Fruit fly (Drosophila melanogaster) whole organism, prepupa: ENCODE data around the gene CG45049.
A peak's percentile ranks its signal among the peaks of the same experiment; 100 is the strongest.

Source experiments
- Blimp-1 ChIP-seq: fragments of 200-800 bp; sonication (Bioruptor generic); optimal IDR thresholded peaks from 3 replicates; lab custom pipeline; 2017; ENCODE audit warnings: missing biosample characterization, missing genetic modification characterization, mild to moderate bottlenecking, moderate library complexity, missing genetic modification reagents
- CG10631 ChIP-seq: fragments of 200-800 bp; sonication (Bioruptor generic); optimal IDR thresholded peaks from 2 replicates; lab custom pipeline; 2016; ENCODE audit warnings: missing biosample characterization, missing genetic modification characterization
- CG10669 ChIP-seq: fragments of 200-800 bp; sonication (Bioruptor generic); optimal IDR thresholded peaks from 3 replicates; lab custom pipeline; 2018; ENCODE audit warnings: missing biosample characterization, mild to moderate bottlenecking, missing genetic modification characterization, moderate library complexity
- CG11294 ChIP-seq: fragments of 200-800 bp; sonication (Bioruptor generic); IDR thresholded peaks from 2 replicates; pipeline ENCODE4 v1.3.6; 2022; ENCODE audit warnings: missing biosample characterization, missing genetic modification characterization
- CG11762 ChIP-seq: fragments of 200-800 bp; sonication (Bioruptor generic); optimal IDR thresholded peaks from 3 replicates; lab custom pipeline; 2016; ENCODE audit warnings: missing biosample characterization, missing genetic modification characterization; ENCODE audit not compliant: insufficient read depth
- CG11902 ChIP-seq: fragments of 200-800 bp; sonication (Bioruptor generic); optimal IDR thresholded peaks from 3 replicates; lab custom pipeline; 2016; ENCODE audit warnings: missing biosample characterization, missing genetic modification characterization
- CG15336 ChIP-seq: fragments of 200-800 bp; sonication (Bioruptor generic); IDR thresholded peaks from 2 replicates; pipeline ENCODE4 v1.3.6; 2022; ENCODE audit warnings: missing biosample characterization, missing genetic modification characterization
- CG1621 ChIP-seq: fragments of 200-800 bp; sonication (Bioruptor generic); optimal IDR thresholded peaks from 3 replicates; lab custom pipeline; 2018; ENCODE audit warnings: missing biosample characterization, mild to moderate bottlenecking, missing genetic modification characterization
- CG31627 ChIP-seq: fragments of 200-800 bp; sonication (Bioruptor generic); optimal IDR thresholded peaks from 3 replicates; lab custom pipeline; 2016; ENCODE audit warnings: missing biosample characterization, missing genetic modification characterization
- CG32006 ChIP-seq: fragments of 200-800 bp; sonication (Bioruptor generic); optimal IDR thresholded peaks from 3 replicates; lab custom pipeline; 2017; ENCODE audit warnings: missing biosample characterization, mild to moderate bottlenecking, missing genetic modification characterization
- CG3919 ChIP-seq: fragments of 200-800 bp; sonication (Bioruptor generic); optimal IDR thresholded peaks from 3 replicates; lab custom pipeline; 2016; ENCODE audit warnings: missing biosample characterization, missing genetic modification characterization
- CG4318 ChIP-seq: fragments of 200-800 bp; sonication (Bioruptor generic); optimal IDR thresholded peaks from 3 replicates; lab custom pipeline; 2017; ENCODE audit warnings: missing biosample characterization, mild to moderate bottlenecking, missing genetic modification characterization
- CG6163 ChIP-seq: fragments of 200-800 bp; sonication (Bioruptor generic); IDR thresholded peaks from 3 replicates; pipeline ENCODE4 v1.3.6; 2022; ENCODE audit warnings: missing biosample characterization, missing genetic modification characterization
- CG6276 ChIP-seq: fragments of 200-800 bp; sonication (Bioruptor generic); optimal IDR thresholded peaks from 2 replicates; lab custom pipeline; 2017; ENCODE audit warnings: missing biosample characterization, mild to moderate bottlenecking, missing genetic modification characterization
- CG6792 ChIP-seq: fragments of 200-800 bp; sonication (Bioruptor generic); optimal IDR thresholded peaks from 3 replicates; lab custom pipeline; 2016; ENCODE audit warnings: missing biosample characterization, missing genetic modification characterization
- CG6808 ChIP-seq: fragments of 200-800 bp; sonication (Bioruptor generic); optimal IDR thresholded peaks from 3 replicates; lab custom pipeline; 2017; ENCODE audit warnings: missing biosample characterization, missing genetic modification characterization, mild to moderate bottlenecking, moderate library complexity, missing genetic modification reagents
- CG7368 ChIP-seq: fragments of 200-800 bp; sonication (Bioruptor generic); optimal IDR thresholded peaks from 3 replicates; lab custom pipeline; 2016; ENCODE audit warnings: missing biosample characterization, missing genetic modification characterization
- CG8119 ChIP-seq: fragments of 200-800 bp; sonication (Bioruptor generic); IDR thresholded peaks from 3 replicates; pipeline ENCODE4 v1.3.6; 2022; ENCODE audit warnings: missing biosample characterization, missing genetic modification characterization
- CG8319 ChIP-seq: fragments of 200-800 bp; sonication (Bioruptor generic); optimal IDR thresholded peaks from 3 replicates; lab custom pipeline; 2016; ENCODE audit warnings: missing biosample characterization, missing genetic modification characterization
- CG8632 ChIP-seq: fragments of 200-800 bp; sonication (Bioruptor generic); optimal IDR thresholded peaks from 3 replicates; lab custom pipeline; 2016; ENCODE audit warnings: missing biosample characterization, missing genetic modification characterization
- CG9139 ChIP-seq: fragments of 200-800 bp; sonication (Bioruptor generic); optimal IDR thresholded peaks from 3 replicates; lab custom pipeline; 2017; ENCODE audit warnings: missing biosample characterization, mild to moderate bottlenecking, missing genetic modification characterization
- Eip75B ChIP-seq: fragments of 200-800 bp; sonication (Bioruptor generic); optimal IDR thresholded peaks from 3 replicates; lab custom pipeline; 2016; ENCODE audit warnings: missing biosample characterization, missing genetic modification characterization
- Eip78C ChIP-seq: fragments of 200-800 bp; sonication (Bioruptor generic); peaks from one replicate; lab custom pipeline; 2016; ENCODE audit warnings: missing biosample characterization, missing genetic modification characterization
- Ets21C ChIP-seq: fragments of 200-800 bp; sonication (Bioruptor generic); optimal IDR thresholded peaks from 3 replicates; lab custom pipeline; 2016; ENCODE audit warnings: missing biosample characterization, missing genetic modification characterization
- Ets96B ChIP-seq: fragments of 200-800 bp; optimal IDR thresholded peaks from 2 replicates; lab custom pipeline; 2019; ENCODE audit warnings: missing biosample characterization, mild to moderate bottlenecking, missing genetic modification characterization, moderate library complexity
- Gug ChIP-seq: fragments of 200-800 bp; sonication (Bioruptor generic); IDR thresholded peaks from 2 replicates; pipeline ENCODE4 v1.3.6; 2022; ENCODE audit warnings: missing biosample characterization, missing genetic modification characterization
- Hr38 ChIP-seq: sonication (Bioruptor generic); optimal IDR thresholded peaks from 2 replicates; lab custom pipeline; 2016; ENCODE audit warnings: missing biosample characterization, missing genetic modification characterization
- Hr39 ChIP-seq: fragments of 200-800 bp; sonication (Bioruptor generic); optimal IDR thresholded peaks from 2 replicates; lab custom pipeline; 2016; ENCODE audit warnings: missing biosample characterization, missing genetic modification characterization
- Hr4 ChIP-seq: fragments of 200-800 bp; sonication (Bioruptor generic); optimal IDR thresholded peaks from 3 replicates; lab custom pipeline; 2016; ENCODE audit warnings: missing biosample characterization, missing genetic modification characterization
- Lpt ChIP-seq: fragments of 200-800 bp; sonication (Bioruptor generic); optimal IDR thresholded peaks from 3 replicates; lab custom pipeline; 2016; ENCODE audit warnings: missing biosample characterization, missing genetic modification characterization
- Met ChIP-seq: fragments of 200-800 bp; sonication (Bioruptor generic); optimal IDR thresholded peaks from 3 replicates; lab custom pipeline; 2016; ENCODE audit warnings: missing biosample characterization, missing genetic modification characterization
- OdsH ChIP-seq: fragments of 200-800 bp; sonication (Bioruptor generic); optimal IDR thresholded peaks from 3 replicates; lab custom pipeline; 2016; ENCODE audit warnings: missing biosample characterization, missing genetic modification characterization
- Smox ChIP-seq: fragments of 200-800 bp; sonication (Bioruptor generic); optimal IDR thresholded peaks from 3 replicates; lab custom pipeline; 2016; ENCODE audit warnings: missing biosample characterization, missing genetic modification characterization
- Sox102F ChIP-seq: fragments of 200-800 bp; sonication (Bioruptor generic); optimal IDR thresholded peaks from 2 replicates; lab custom pipeline; 2016; ENCODE audit warnings: missing biosample characterization, mild to moderate bottlenecking, missing genetic modification characterization
- Sox14 ChIP-seq: fragments of 200-800 bp; sonication (Bioruptor generic); optimal IDR thresholded peaks from 3 replicates; lab custom pipeline; 2016; ENCODE audit warnings: missing biosample characterization, missing genetic modification characterization
- Sox15 ChIP-seq: fragments of 200-800 bp; sonication (Bioruptor generic); optimal IDR thresholded peaks from 3 replicates; lab custom pipeline; 2016; ENCODE audit warnings: missing biosample characterization, missing genetic modification characterization
- acj6 ChIP-seq: fragments of 200-800 bp; sonication (Bioruptor generic); optimal IDR thresholded peaks from 3 replicates; lab custom pipeline; 2016; ENCODE audit warnings: missing biosample characterization, missing genetic modification characterization
- cyc ChIP-seq: fragments of 200-800 bp; sonication (Bioruptor generic); optimal IDR thresholded peaks from 3 replicates; lab custom pipeline; 2016; ENCODE audit warnings: missing biosample characterization, missing genetic modification characterization
- dsx ChIP-seq: fragments of 200-800 bp; optimal IDR thresholded peaks from 3 replicates; lab custom pipeline; 2019; ENCODE audit warnings: missing biosample characterization, mild to moderate bottlenecking, missing genetic modification characterization, moderate library complexity; ENCODE audit not compliant: poor library complexity, severe bottlenecking
- eg ChIP-seq: fragments of 200-800 bp; sonication (Bioruptor generic); IDR thresholded peaks from 3 replicates; pipeline ENCODE4 v1.3.6; 2022; ENCODE audit warnings: missing biosample characterization, missing genetic modification characterization
- fd85E ChIP-seq: fragments of 200-800 bp; sonication (Bioruptor generic); optimal IDR thresholded peaks from 3 replicates; lab custom pipeline; 2016; ENCODE audit warnings: missing biosample characterization, missing genetic modification characterization
- fkh ChIP-seq: fragments of 200-800 bp; sonication (Bioruptor generic); optimal IDR thresholded peaks from 3 replicates; lab custom pipeline; 2017; ENCODE audit warnings: missing biosample characterization, mild to moderate bottlenecking, missing genetic modification characterization, moderate library complexity
- net ChIP-seq: fragments of 200-800 bp; sonication (Bioruptor generic); optimal IDR thresholded peaks from 3 replicates; lab custom pipeline; 2016; ENCODE audit warnings: missing biosample characterization, missing genetic modification characterization
- pdm3 ChIP-seq: fragments of 200-800 bp; sonication (Bioruptor generic); optimal IDR thresholded peaks from 3 replicates; lab custom pipeline; 2016; ENCODE audit warnings: missing biosample characterization, missing genetic modification characterization
- salr ChIP-seq, 2 experiments: fragments of 200-800 bp; sonication (Bioruptor generic); optimal IDR thresholded peaks; 3 replicates each; lab custom pipeline; 2016 to 2018; ENCODE audit warnings: missing biosample characterization in 2 of 2, missing genetic modification characterization in 2 of 2, mild to moderate bottlenecking in 1 of 2
- spab ChIP-seq: fragments of 200-800 bp; sonication (Bioruptor generic); optimal IDR thresholded peaks from 2 replicates; lab custom pipeline; 2017; ENCODE audit warnings: missing biosample characterization, mild to moderate bottlenecking, missing genetic modification characterization, missing genetic modification reagents
- ss ChIP-seq, 2 experiments: fragments of 200-800 bp; sonication (Bioruptor generic); optimal IDR thresholded peaks; 2 replicates in 1 of 2; 3 replicates in 1 of 2; lab custom pipeline; 2017 to 2018; ENCODE audit warnings: mild to moderate bottlenecking in 2 of 2, missing biosample characterization in 2 of 2, missing genetic modification characterization in 2 of 2, moderate library complexity in 1 of 2
- svp ChIP-seq: fragments of 200-800 bp; sonication (Bioruptor generic); peaks from one replicate; lab custom pipeline; 2016; ENCODE audit warnings: missing biosample characterization, missing genetic modification characterization
- vri ChIP-seq: fragments of 200-800 bp; sonication (Bioruptor generic); optimal IDR thresholded peaks from 3 replicates; lab custom pipeline; 2016; ENCODE audit warnings: missing biosample characterization, mild to moderate bottlenecking, missing genetic modification characterization

Gene CG45049

DNA sequence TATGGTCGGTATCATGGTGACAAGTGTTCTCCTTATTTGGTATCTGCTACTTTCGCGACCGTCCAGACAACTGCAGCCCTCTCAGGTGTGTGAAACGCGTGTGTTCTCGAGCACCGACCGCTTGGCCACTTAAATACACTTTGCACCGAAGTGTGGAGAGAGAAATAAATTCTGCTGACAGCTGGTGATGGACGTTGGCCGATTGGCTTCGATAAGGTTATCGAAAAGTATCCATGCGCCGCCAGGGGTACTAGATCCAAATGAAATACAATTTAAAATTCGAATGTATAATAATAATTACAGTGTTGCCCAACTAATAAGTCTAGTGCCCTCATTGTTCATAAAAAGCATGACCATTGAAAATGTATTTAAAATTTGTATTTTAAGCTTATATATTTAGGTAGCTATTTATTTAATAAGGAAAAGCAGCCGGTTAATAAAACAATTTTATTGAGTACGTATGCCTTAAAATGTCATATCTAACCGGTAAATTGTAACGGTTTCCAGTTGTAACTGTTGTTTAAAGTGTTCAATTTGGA lies 40.4 kb upstream of the CG45049 start, which contains the start of the genes Gclm and CG17625 (continued):
- peak; percentile 35 for TF ChIP-seq CG9139 (GFP tag; lab: Kevin White, UChicago)
- peak; percentile 11 for TF ChIP-seq CG1621 (tag; lab: Kevin White, UChicago)
- peak; percentile 14 for TF ChIP-seq Ets96B (tag; lab: Kevin White, UChicago)
- TF ChIP-seq CG10669 (GFP tag; lab: Kevin White, UChicago): no peak
- no peak for TF ChIP-seq Hr38 (GFP tag; lab: Kevin White, UChicago)
- TF ChIP-seq Smox: no peak
- TF ChIP-seq svp (GFP tag; lab: Kevin White, UChicago): peak; percentile 81
- no peak for TF ChIP-seq Eip78C
- peak; percentile 20 for TF ChIP-seq acj6
- peak; percentile 33 for TF ChIP-seq CG31627 (GFP tag; lab: Kevin White, UChicago)
- peak; percentile 13; the same call in 1 of the 3 replicates for TF ChIP-seq CG8119 (GFP tag; lab: Robert Waterston, UW)
- no peak for TF ChIP-seq CG7368 (GFP tag; lab: Kevin White, UChicago)
- TF ChIP-seq Blimp-1 (GFP tag; lab: Kevin White, UChicago): no peak
- no peak for TF ChIP-seq Hr4 (GFP tag; lab: Kevin White, UChicago)
- TF ChIP-seq Hr39 (GFP tag; lab: Kevin White, UChicago): no peak
- no peak for TF ChIP-seq vri (GFP tag; lab: Kevin White, UChicago)
- TF ChIP-seq Sox15 (GFP tag; lab: Kevin White, UChicago): no peak
- TF ChIP-seq CG6792: peak; percentile 37
- peak; percentile 51 for TF ChIP-seq CG3919
- no peak for TF ChIP-seq CG11294 (GFP tag; lab: Robert Waterston, UW)
- no peak for TF ChIP-seq spab (GFP tag; lab: Kevin White, UChicago)
- TF ChIP-seq CG15336 (GFP tag; lab: Robert Waterston, UW): no peak; the same call in 1 of the 2 replicates
- TF ChIP-seq Gug (GFP tag; lab: Robert Waterston, UW): no peak
- TF ChIP-seq Lpt (GFP tag; lab: Kevin White, UChicago): no peak
- no peak for TF ChIP-seq CG6808 (GFP tag; lab: Kevin White, UChicago)
- TF ChIP-seq CG11902 (GFP tag; lab: Kevin White, UChicago): no peak
- no peak for TF ChIP-seq Met (GFP tag; lab: Kevin White, UChicago)
- peak; percentile 1 for TF ChIP-seq CG8632 (GFP tag; lab: Kevin White, UChicago)
- no peak for TF ChIP-seq CG8319 (GFP tag; lab: Kevin White, UChicago)
- TF ChIP-seq ss (GFP tag; optimal IDR thresholded peaks at IDR 0.05; lab: Kevin White, UChicago): peak; percentile 42 to 56
- peak; percentile 47; the same call in 2 of the 3 replicates for TF ChIP-seq CG6163 (GFP tag; lab: Robert Waterston, UW)
- peak; percentile 4 for TF ChIP-seq fkh (GFP tag; lab: Kevin White, UChicago)
- peak; percentile 50 for TF ChIP-seq CG10631
- no peak for TF ChIP-seq salr (GFP tag; optimal IDR thresholded peaks at IDR 0.05; lab: Kevin White, UChicago)
- TF ChIP-seq eg (GFP tag; lab: Robert Waterston, UW): peak; percentile 56
- TF ChIP-seq CG11762 (GFP tag; lab: Kevin White, UChicago): no peak
- no peak for TF ChIP-seq OdsH (GFP tag; lab: Kevin White, UChicago)
- TF ChIP-seq CG32006 (GFP tag; lab: Kevin White, UChicago): no peak
- TF ChIP-seq dsx (GFP tag; lab: Kevin White, UChicago): peak; percentile 57
- peak; percentile 56 for TF ChIP-seq net (GFP tag; lab: Kevin White, UChicago)

DNA sequence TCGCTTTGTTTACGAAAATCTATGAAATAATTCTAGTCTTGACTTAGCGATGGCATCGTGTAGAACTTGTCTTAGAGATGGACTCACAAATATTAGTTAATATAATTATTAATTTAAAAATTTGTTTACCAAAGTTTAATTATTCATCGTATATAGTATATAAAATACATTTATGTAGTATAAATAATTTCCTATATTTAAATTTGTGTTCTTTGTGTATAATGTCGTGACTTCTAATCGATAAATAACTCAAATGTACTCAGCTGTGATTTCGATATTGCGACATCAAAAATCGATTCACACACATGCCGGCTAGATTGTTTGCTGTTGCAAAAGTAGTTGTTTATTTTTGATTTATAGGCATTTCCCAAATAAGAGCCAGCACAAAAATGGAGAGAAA lies 36.5 kb upstream of the CG45049 start, which contains the start of the genes wfs1 and Nup133:
Gene wfs1, minus strand, starts transcription at position 70 of the 400 bp plus-strand sequence.
Gene Nup133, plus strand, starts transcription at position 297 of the 400 bp plus-strand sequence.
- no peak for TF ChIP-seq CG10669 (GFP tag; lab: Kevin White, UChicago)
- TF ChIP-seq Sox14: peak; percentile 56
- no peak for TF ChIP-seq CG6276 (GFP tag; lab: Kevin White, UChicago)
- TF ChIP-seq Eip75B (GFP tag; lab: Kevin White, UChicago): no peak
- TF ChIP-seq ss (GFP tag; optimal IDR thresholded peaks at IDR 0.05; lab: Kevin White, UChicago): no peak
- TF ChIP-seq CG4318 (GFP tag; lab: Kevin White, UChicago): no peak
- TF ChIP-seq fkh (GFP tag; lab: Kevin White, UChicago): no peak
- no peak for TF ChIP-seq Hr39 (GFP tag; lab: Kevin White, UChicago)
- TF ChIP-seq vri (GFP tag; lab: Kevin White, UChicago): no peak
- TF ChIP-seq CG8632 (GFP tag; lab: Kevin White, UChicago): peak; percentile 54
- peak; percentile 40; the same call in 1 of the 2 replicates for TF ChIP-seq Gug (GFP tag; lab: Robert Waterston, UW)
- no peak for TF ChIP-seq pdm3 (GFP tag; lab: Kevin White, UChicago)
- TF ChIP-seq Sox102F: no peak
- no peak for TF ChIP-seq CG32006 (GFP tag; lab: Kevin White, UChicago)
- no peak for TF ChIP-seq Blimp-1 (GFP tag; lab: Kevin White, UChicago)
- TF ChIP-seq CG15336 (GFP tag; lab: Robert Waterston, UW): peak; percentile 24; the same call in 1 of the 2 replicates
- no peak for TF ChIP-seq CG1621 (tag; lab: Kevin White, UChicago)
- TF ChIP-seq CG8319 (GFP tag; lab: Kevin White, UChicago): no peak
- no peak for TF ChIP-seq fd85E (GFP tag; lab: Kevin White, UChicago)
- TF ChIP-seq Ets21C (GFP tag; lab: Kevin White, UChicago): no peak
- no peak for TF ChIP-seq CG11902 (GFP tag; lab: Kevin White, UChicago)
- TF ChIP-seq cyc: no peak
